Worm (Caenorhabditis elegans) whole organism, late embryonic: ENCODE results near the gene brc-2.

Source experiments
- C38D4.7 ChIP-seq: fragments of 200-800 bp; sonication (Bioruptor generic); optimal IDR thresholded peaks from 2 replicates; lab custom pipeline; 2018; ENCODE audit warnings: mild to moderate bottlenecking, missing genetic modification characterization, moderate library complexity, missing compliant biosample characterization
- T23F11.4 ChIP-seq: fragments of 200-800 bp; sonication (Bioruptor generic); optimal IDR thresholded peaks from 2 replicates; lab custom pipeline; 2018; ENCODE audit warnings: mild to moderate bottlenecking, missing genetic modification characterization, missing compliant biosample characterization
- ama-1 ChIP-seq: fragments of 150-350 bp; optimal IDR thresholded peaks from 2 replicates; lab custom pipeline; 2014
- ceh-14 ChIP-seq: sonication (generic microtip); optimal IDR thresholded peaks from 2 replicates; lab custom pipeline; 2016; ENCODE audit warnings: missing genotype, missing genetic modification characterization, missing compliant biosample characterization
- ceh-18 ChIP-seq: sonication (generic microtip); optimal IDR thresholded peaks from 2 replicates; lab custom pipeline; 2016; ENCODE audit warnings: missing genetic modification characterization, missing compliant biosample characterization
- ceh-19 ChIP-seq: fragments of 200-800 bp; sonication (Bioruptor generic); optimal IDR thresholded peaks from 2 replicates; lab custom pipeline; 2018; ENCODE audit warnings: mild to moderate bottlenecking, missing genetic modification characterization, missing compliant biosample characterization
- ceh-2 ChIP-seq: sonication (generic microtip); optimal IDR thresholded peaks from 2 replicates; lab custom pipeline; 2016; ENCODE audit warnings: missing genotype, missing genetic modification characterization, missing compliant biosample characterization
- ceh-22 ChIP-seq: sonication (generic microtip); optimal IDR thresholded peaks from 2 replicates; lab custom pipeline; 2017; ENCODE audit warnings: missing biosample characterization, missing genetic modification characterization
- ceh-24 ChIP-seq: sonication (generic microtip); optimal IDR thresholded peaks from 2 replicates; lab custom pipeline; 2016; ENCODE audit warnings: mild to moderate bottlenecking, missing genetic modification characterization, missing compliant biosample characterization
- ceh-30 ChIP-seq: fragments of 150-350 bp; optimal IDR thresholded peaks from 2 replicates; lab custom pipeline; 2014; ENCODE audit warnings: missing biosample characterization, missing genetic modification characterization
- ceh-34 ChIP-seq: sonication (generic microtip); optimal IDR thresholded peaks from 2 replicates; lab custom pipeline; 2016; ENCODE audit warnings: mild to moderate bottlenecking, missing genetic modification characterization, missing compliant biosample characterization
- ceh-45 ChIP-seq: fragments of 200-800 bp; sonication (Bioruptor generic); IDR thresholded peaks from 2 replicates; pipeline ENCODE4 v1.3.6; 2022; ENCODE audit warnings: missing genetic modification reagents, missing genetic modification characterization, missing compliant biosample characterization
- ceh-48 ChIP-seq: sonication (generic microtip); optimal IDR thresholded peaks from 2 replicates; lab custom pipeline; 2016; ENCODE audit warnings: missing genetic modification characterization, inconsistent platforms, missing compliant biosample characterization
- ceh-9 ChIP-seq: sonication (generic microtip); optimal IDR thresholded peaks from 2 replicates; lab custom pipeline; 2016; ENCODE audit warnings: mild to moderate bottlenecking, missing genetic modification characterization, inconsistent platforms, missing compliant biosample characterization
- che-1 ChIP-seq: sonication (generic microtip); optimal IDR thresholded peaks from 2 replicates; lab custom pipeline; 2016; ENCODE audit warnings: mild to moderate bottlenecking, missing genetic modification characterization, missing compliant biosample characterization
- dmd-4 ChIP-seq: sonication (generic microtip); optimal IDR thresholded peaks from 2 replicates; lab custom pipeline; 2016; ENCODE audit warnings: borderline replicate concordance, missing genetic modification characterization, missing compliant biosample characterization
- ets-4 ChIP-seq: sonication (generic microtip); optimal IDR thresholded peaks from 2 replicates; lab custom pipeline; 2016; ENCODE audit warnings: missing genetic modification characterization, missing compliant biosample characterization
- eyg-1 ChIP-seq: sonication (generic microtip); optimal IDR thresholded peaks from 2 replicates; lab custom pipeline; 2016; ENCODE audit warnings: missing genotype, missing genetic modification characterization, missing compliant biosample characterization
- fkh-10 ChIP-seq: fragments of 150-350 bp; optimal IDR thresholded peaks from 2 replicates; lab custom pipeline; 2014; ENCODE audit warnings: missing biosample characterization, missing genetic modification reagents, missing genetic modification characterization
- hlh-13 ChIP-seq: fragments of 200-800 bp; sonication (Bioruptor generic); optimal IDR thresholded peaks from 2 replicates; lab custom pipeline; 2018; ENCODE audit warnings: mild to moderate bottlenecking, missing genetic modification characterization, missing compliant biosample characterization
- hlh-6 ChIP-seq: sonication (generic microtip); optimal IDR thresholded peaks from 2 replicates; lab custom pipeline; 2016; ENCODE audit warnings: missing genotype, missing genetic modification characterization, missing compliant biosample characterization
- lin-11 ChIP-seq: fragments of 200-800 bp; sonication (Bioruptor generic); optimal IDR thresholded peaks from 2 replicates; lab custom pipeline; 2018; ENCODE audit warnings: mild to moderate bottlenecking, missing genetic modification characterization, missing compliant biosample characterization
- madf-2 ChIP-seq: sonication (generic microtip); optimal IDR thresholded peaks from 2 replicates; lab custom pipeline; 2017; ENCODE audit warnings: missing genetic modification characterization, missing compliant biosample characterization
- nfya-1 ChIP-seq: sonication (generic microtip); optimal IDR thresholded peaks from 2 replicates; lab custom pipeline; 2017; ENCODE audit warnings: missing genetic modification characterization, mild to moderate bottlenecking, missing compliant biosample characterization, antibody characterized with exemption, moderate library complexity
- npax-4 ChIP-seq: sonication (generic microtip); optimal IDR thresholded peaks from 2 replicates; lab custom pipeline; 2016; ENCODE audit warnings: missing genetic modification characterization, missing compliant biosample characterization
- odd-2 ChIP-seq: sonication (generic microtip); optimal IDR thresholded peaks from 2 replicates; lab custom pipeline; 2017; ENCODE audit warnings: antibody characterized with exemption, mild to moderate bottlenecking, missing genetic modification characterization, missing compliant biosample characterization
- pag-3 ChIP-seq: sonication (generic microtip); optimal IDR thresholded peaks from 2 replicates; lab custom pipeline; 2016; ENCODE audit warnings: missing compliant biosample characterization, missing genetic modification characterization, borderline replicate concordance
- pax-1 ChIP-seq: fragments of 150-350 bp; optimal IDR thresholded peaks from 2 replicates; lab custom pipeline; 2014; ENCODE audit warnings: missing biosample characterization, missing genetic modification characterization
- rnt-1 ChIP-seq: sonication (generic microtip); optimal IDR thresholded peaks from 2 replicates; lab custom pipeline; 2016; ENCODE audit warnings: missing genetic modification characterization, missing compliant biosample characterization
- ttx-3 ChIP-seq: sonication (generic microtip); optimal IDR thresholded peaks from 2 replicates; lab custom pipeline; 2016; ENCODE audit warnings: missing genetic modification reagents, missing genetic modification characterization, missing compliant biosample characterization
- unc-3 ChIP-seq, 2 experiments: fragments of 200-800 bp in 1 of 2; sonication (Bioruptor generic) in 1 of 2; sonication (generic microtip) in 1 of 2; conservative IDR thresholded peaks in 1 of 2; optimal IDR thresholded peaks in 1 of 2; 2 replicates each; pipeline versions ENCODE4 v1.3.6 to Lab custom; 2016 to 2022; ENCODE audit warnings: missing compliant biosample characterization in 2 of 2, missing genetic modification characterization in 2 of 2, missing genetic modification reagents in 1 of 2
- unc-42 ChIP-seq: sonication (generic microtip); optimal IDR thresholded peaks from 2 replicates; lab custom pipeline; 2016; ENCODE audit warnings: missing genotype, missing genetic modification characterization, missing compliant biosample characterization
- unc-55 ChIP-seq: sonication (generic microtip); optimal IDR thresholded peaks from 2 replicates; lab custom pipeline; 2017; ENCODE audit warnings: missing biosample characterization, missing genetic modification reagents, missing genetic modification characterization
- unc-86 ChIP-seq: sonication (generic microtip); optimal IDR thresholded peaks from 2 replicates; lab custom pipeline; 2016; ENCODE audit warnings: missing genetic modification characterization, missing compliant biosample characterization
- zip-5 ChIP-seq: sonication (generic microtip); optimal IDR thresholded peaks from 2 replicates; lab custom pipeline; 2016; ENCODE audit warnings: missing genetic modification characterization, missing compliant biosample characterization

Gene brc-2

DNA sequence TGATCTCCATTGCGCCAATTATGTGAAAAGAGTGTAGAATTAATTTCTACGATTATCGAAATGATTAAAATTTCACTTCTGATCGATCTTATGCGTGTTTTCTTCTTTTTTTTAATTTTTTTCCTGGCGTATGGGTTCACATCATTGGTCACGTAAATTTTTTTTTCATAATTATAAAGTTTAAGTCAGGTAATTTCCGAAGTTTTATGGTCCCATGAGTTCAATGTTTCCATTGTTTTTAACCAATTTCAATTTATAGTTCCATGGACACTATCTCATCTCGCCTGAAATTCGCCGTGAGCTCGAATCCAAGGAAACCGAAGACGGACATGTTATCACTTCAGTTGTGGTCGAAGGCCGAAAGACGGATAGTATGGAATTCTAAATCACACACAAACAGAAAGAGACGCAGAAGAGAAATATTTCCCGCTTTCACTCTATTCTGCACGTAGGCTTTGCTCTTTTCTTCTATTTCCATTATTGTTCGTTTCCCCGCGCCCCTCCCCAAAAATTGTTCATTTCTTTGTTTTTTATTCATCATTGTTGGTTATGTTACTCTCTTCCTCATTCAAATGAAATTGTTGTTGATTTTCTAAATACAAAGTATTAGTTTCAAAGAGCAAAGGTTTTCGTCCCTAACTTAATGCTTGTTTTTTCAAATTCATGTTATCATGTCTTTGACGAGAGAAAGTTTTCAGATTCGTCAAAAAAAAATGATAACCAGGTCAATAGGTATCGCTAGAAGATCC lies 32.5 kb upstream of the brc-2 start, which contains the start of the genes F57B9.8 and coq-2:
Gene F57B9.8 (minus strand): TSS at position 51 of the 749 bp plus-strand sequence.
Gene coq-2 (plus strand): TSS at position 699 of the 749 bp plus-strand sequence.
- TF ChIP-seq nfya-1 (tag; lab: Kevin White, UChicago) (no peak), madf-2 (tag; lab: Kevin White, UChicago) (no peak)

DNA sequence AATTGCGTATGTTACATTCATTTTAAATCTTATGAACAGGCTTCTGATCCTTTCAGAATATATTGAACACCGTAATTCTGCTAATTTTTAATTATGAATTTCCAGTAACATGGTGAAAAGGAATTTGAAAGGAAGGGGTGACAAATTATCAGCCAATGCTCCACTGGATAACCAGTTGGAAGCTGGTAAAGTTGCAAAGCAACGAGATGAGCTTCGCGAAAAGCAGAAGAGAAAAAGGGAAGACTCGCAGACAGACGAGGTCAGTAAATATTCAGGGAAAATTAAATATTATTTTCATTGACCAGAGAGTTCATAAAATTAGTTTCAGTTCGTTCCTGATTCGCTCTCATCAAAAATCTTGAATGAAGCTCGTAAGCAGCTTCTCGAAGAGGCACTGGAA lies 29.0 kb upstream of the brc-2 start, which contains the start of gene byn-1:
Gene byn-1 (plus strand): TSS at position 106 of the 400 bp plus-strand sequence.
- TF ChIP-seq dmd-4 (tag; lab: Kevin White, UChicago), result no peak
- TF ChIP-seq, all 69 proteins: peak for 0

DNA sequence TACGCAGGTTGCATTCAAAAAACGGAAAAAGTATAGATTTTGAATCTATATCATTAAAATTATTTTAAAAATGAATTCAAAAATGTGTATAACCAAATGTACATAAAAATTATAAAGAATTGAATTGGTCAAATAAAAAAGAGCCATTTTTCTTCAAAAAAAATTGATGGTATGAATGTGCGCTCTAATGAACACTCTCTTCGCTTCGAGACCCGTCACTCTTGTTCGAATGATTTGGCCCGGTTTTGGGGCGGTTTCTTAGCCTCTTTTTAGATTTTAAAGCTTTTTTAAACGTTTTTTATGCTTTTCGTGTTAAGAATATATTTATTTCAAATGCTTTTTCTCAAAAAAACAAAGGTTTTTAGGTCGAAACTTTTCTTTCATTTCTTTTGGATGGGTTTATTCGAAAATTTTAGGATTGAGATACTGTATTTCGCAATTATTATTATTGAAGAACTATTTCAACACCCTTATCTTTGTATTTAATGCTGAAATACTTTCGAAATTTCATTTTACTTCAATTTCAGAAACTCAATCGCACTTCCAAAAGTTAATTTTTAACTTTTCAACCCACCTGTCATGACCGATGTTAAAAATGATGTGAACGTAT lies 26.8 kb upstream of the brc-2 start, which contains the start of gene inf-1:
Gene inf-1 (plus strand): TSS at position 577 of the 610 bp plus-strand sequence.
- TF ChIP-seq T23F11.4 (GFP tag; lab: Kevin White, UChicago), result no peak
- TF ChIP-seq, all 69 proteins: peak for 0

DNA sequence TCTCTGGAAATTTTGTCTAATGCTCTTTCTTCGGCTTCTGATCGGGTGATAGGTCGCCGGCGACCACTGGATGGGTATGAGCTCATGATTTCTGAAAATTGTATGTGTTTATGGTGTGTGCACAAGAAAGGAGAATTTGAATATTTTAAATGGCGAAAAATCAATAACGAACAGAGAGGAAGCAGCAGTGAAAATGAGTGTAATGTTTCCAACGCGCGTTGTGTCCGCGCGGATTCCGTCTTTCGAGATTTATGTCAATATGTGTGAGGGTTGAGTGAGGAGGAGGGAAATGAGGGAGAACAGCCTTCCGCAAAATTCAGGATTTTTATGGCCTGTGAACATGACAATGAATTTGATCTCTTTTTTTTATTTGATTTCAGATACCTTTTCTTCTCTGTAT lies 25.8 kb upstream of the brc-2 start, which contains the start of gene flap-1:
Gene flap-1 (minus strand): TSS at position 101 of the 400 bp plus-strand sequence.
- TF ChIP-seq ceh-18, result no peak
- TF ChIP-seq npax-4 (tag; lab: Kevin White, UChicago), result no peak
- TF ChIP-seq unc-55 (GFP tag; lab: Kevin White, UChicago), result peak; percentile 42
- peak; percentile 45 for TF ChIP-seq ceh-48 (tag; lab: Kevin White, UChicago)

DNA sequence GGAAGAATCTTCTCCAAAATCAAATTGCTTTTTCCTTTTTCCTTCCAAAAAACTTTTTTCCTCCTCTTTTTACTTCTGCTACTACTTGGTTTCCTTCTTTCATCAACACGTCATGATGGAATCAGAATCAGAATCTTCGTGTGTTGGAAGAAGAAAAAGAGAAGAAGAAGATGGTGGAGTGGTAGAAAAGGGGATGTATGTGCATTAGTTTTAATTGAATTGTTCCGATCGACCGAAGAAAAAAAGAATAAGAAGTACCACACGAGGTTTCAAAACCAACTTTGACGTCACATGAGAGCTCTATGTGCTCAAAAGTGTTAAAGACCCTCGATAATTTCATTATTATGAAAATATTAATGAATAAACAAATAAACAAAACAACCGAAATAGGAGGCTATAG lies 11.9 kb upstream of the brc-2 start:
- TF ChIP-seq unc-42 (tag; lab: Kevin White, UChicago) (peak; percentile 69), C38D4.7 (GFP tag; lab: Kevin White, UChicago) (no peak)

DNA sequence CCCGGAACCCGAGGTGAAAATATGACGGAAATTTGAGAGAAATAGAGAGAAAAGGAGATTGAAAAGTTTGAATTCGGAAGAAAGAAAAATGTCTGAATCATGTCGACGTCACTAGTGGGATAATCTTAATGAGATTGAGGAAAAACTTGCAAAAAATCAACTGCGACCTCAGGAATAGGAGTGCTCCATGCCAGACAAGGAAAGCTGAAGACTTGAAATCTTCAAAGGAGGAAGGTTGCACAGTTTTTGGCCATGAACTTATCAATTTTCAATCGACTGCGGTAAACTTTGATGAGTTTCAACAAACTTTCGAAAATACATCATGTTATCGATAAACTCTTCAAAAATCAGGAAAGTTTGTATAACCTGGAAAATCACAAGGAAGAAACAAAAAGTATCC lies 9.5 kb upstream of the brc-2 start, which contains the start of gene pdf-1:
Gene pdf-1 (minus strand): TSS at position 101 of the 400 bp plus-strand sequence.
- TF ChIP-seq odd-2 (tag; lab: Kevin White, UChicago) (no peak), pax-1 (no peak), ttx-3 (tag; lab: Kevin White, UChicago) (no peak), unc-42 (tag; lab: Kevin White, UChicago) (no peak), ceh-30 (tag; lab: Kevin White, UChicago) (no peak), ceh-2 (tag; lab: Kevin White, UChicago) (no peak), ceh-18 (no peak), unc-86 (no peak), unc-55 (GFP tag; lab: Kevin White, UChicago) (no peak), ets-4 (no peak), eyg-1 (tag; lab: Kevin White, UChicago) (no peak), pag-3 (tag; lab: Kevin White, UChicago) (no peak), madf-2 (tag; lab: Kevin White, UChicago) (no peak)

DNA sequence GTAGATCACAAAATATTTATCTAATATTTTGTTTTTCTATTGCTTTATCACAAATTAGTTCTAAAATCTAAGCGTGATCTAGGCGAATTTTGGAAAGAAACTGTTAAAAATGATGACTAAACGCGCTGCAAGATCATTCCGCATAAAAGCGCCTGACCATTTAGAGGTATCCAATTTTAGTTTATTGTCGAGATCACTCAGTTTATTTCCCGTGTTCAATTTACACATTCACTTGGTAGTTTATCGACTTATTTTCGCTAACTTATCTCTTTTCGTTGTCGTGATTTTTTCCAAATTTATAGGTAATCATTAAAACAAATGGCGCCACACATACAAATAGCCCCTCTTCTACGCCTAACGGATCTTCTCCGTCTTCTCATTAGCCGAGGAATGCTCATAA lies 3.5 kb upstream of the brc-2 start, which contains the start of gene T07E3.2:
Gene T07E3.2 (plus strand): TSS at position 301 of the 400 bp plus-strand sequence.
- TF ChIP-seq unc-3 (GFP tag; conservative IDR thresholded peaks at IDR 0.05; lab: Robert Waterston, UW) (no peak), unc-3 (tag; optimal IDR thresholded peaks at IDR 0.05; lab: Kevin White, UChicago) (no peak), pax-1 (no peak), ceh-22 (tag; lab: Kevin White, UChicago) (no peak), ceh-24 (tag; lab: Kevin White, UChicago) (no peak), lin-11 (tag; lab: Kevin White, UChicago) (no peak), che-1 (tag; lab: Kevin White, UChicago) (no peak), zip-5 (tag; lab: Kevin White, UChicago) (no peak), ceh-19 (no peak), rnt-1 (tag; lab: Kevin White, UChicago) (no peak), ceh-34 (tag; lab: Kevin White, UChicago) (no peak), hlh-6 (tag; lab: Kevin White, UChicago) (no peak), ama-1 (lab: Kevin White, UChicago) (no peak), fkh-10 (no peak), nfya-1 (tag; lab: Kevin White, UChicago) (no peak), ceh-45 (GFP tag; lab: Robert Waterston, UW) (no peak), ceh-14 (no peak), ceh-9 (tag; lab: Kevin White, UChicago) (no peak), hlh-13 (GFP tag; lab: Kevin White, UChicago) (no peak)
